Worm (Caenorhabditis elegans) whole organism, L3 larva: ENCODE data around the gene trpp-9.

Experiments used
- ZK546.5 ChIP-seq: sonication (generic microtip); optimal IDR thresholded peaks from 2 replicates; lab custom pipeline; 2017; ENCODE audit warnings: missing biosample characterization, missing genetic modification characterization
- elt-1 ChIP-seq: fragments of 150-350 bp; optimal IDR thresholded peaks from 2 replicates; lab custom pipeline; 2014; ENCODE audit warnings: missing biosample characterization, missing genetic modification characterization
- fkh-10 ChIP-seq: sonication (generic microtip); optimal IDR thresholded peaks from 2 replicates; lab custom pipeline; 2017; ENCODE audit warnings: missing biosample characterization, missing genetic modification reagents, missing genetic modification characterization
- snpc-4 ChIP-seq: fragments of 150-350 bp; optimal IDR thresholded peaks from 2 replicates; lab custom pipeline; 2014; ENCODE audit warnings: missing biosample characterization, missing genetic modification characterization
- unc-62 ChIP-seq: fragments of 150-350 bp; sonication (generic microtip); optimal IDR thresholded peaks from 4 replicates; lab custom pipeline; 2014; ENCODE audit warnings: missing biosample characterization, missing genetic modification reagents, missing genetic modification characterization
- ztf-11 ChIP-seq: fragments of 150-350 bp; optimal IDR thresholded peaks from 2 replicates; lab custom pipeline; 2014; ENCODE audit warnings: missing biosample characterization, missing genetic modification characterization

DNA sequence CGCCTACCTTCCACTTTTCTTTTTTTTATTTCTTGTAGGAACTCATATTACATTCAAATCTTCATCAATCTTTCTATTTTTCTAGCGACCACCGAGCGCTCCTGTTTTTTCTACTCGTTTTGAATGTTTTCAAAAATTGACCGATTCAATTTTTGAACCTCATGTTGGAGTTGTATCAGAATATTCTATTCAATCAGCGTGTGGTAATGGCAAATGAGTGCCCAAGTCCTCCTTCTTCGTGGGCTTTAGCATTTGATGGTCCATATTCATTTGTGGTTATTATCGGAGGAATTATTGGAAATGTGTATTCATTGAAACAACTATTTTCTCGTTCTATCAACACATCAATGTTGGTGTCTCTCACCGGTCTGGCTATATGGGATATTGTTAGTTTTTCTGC is 53.7 kb downstream of the trpp-9 start, which contains the start of gene F52D10.4:
- TF ChIP-seq fkh-10 (GFP tag; lab: Kevin White, UChicago) (no peak), ztf-11 (no peak), ZK546.5 (tag; lab: Kevin White, UChicago) (no peak), unc-62 (GFP tag; lab: Kevin White, UChicago) (no peak), elt-1 (tag; lab: Kevin White, UChicago) (no peak), snpc-4 (tag; lab: Kevin White, UChicago) (no peak)
